Worm (Caenorhabditis elegans) whole organism, mixed stage, embryonic: ENCODE results near the gene C17H11.6.
A peak's percentile ranks its signal among the peaks of the same experiment; 100 is the strongest.

Experiments used
- M03D4.4 ChIP-seq: sonication (generic microtip); optimal IDR thresholded peaks from 2 replicates; lab custom pipeline; 2017; ENCODE audit warnings: mild to moderate bottlenecking, missing genetic modification characterization, missing compliant biosample characterization
- bed-3 ChIP-seq: fragments of 200-800 bp; sonication (Bioruptor generic); optimal IDR thresholded peaks from 3 replicates; lab custom pipeline; 2018; ENCODE audit warnings: mild to moderate bottlenecking, missing genetic modification characterization, moderate library complexity, missing compliant biosample characterization
- blmp-1 ChIP-seq: fragments of 150-350 bp; optimal IDR thresholded peaks from 2 replicates; lab custom pipeline; 2014; ENCODE audit warnings: missing biosample characterization, missing genetic modification characterization
- ceh-39 ChIP-seq: fragments of 150-350 bp; optimal IDR thresholded peaks from 2 replicates; lab custom pipeline; 2014; ENCODE audit warnings: missing biosample characterization, missing genetic modification characterization
- ceh-43 ChIP-seq: fragments of 200-800 bp; sonication (Bioruptor generic); optimal IDR thresholded peaks from 2 replicates; lab custom pipeline; 2018; ENCODE audit warnings: mild to moderate bottlenecking, missing genetic modification characterization, moderate library complexity, missing compliant biosample characterization
- ceh-83 ChIP-seq: fragments of 200-800 bp; sonication (Bioruptor generic); optimal IDR thresholded peaks from 2 replicates; lab custom pipeline; 2018; ENCODE audit warnings: mild to moderate bottlenecking, missing genetic modification characterization, missing compliant biosample characterization
- ces-1 ChIP-seq: fragments of 150-350 bp; optimal IDR thresholded peaks from 2 replicates; lab custom pipeline; 2014; ENCODE audit warnings: missing biosample characterization, missing genetic modification reagents, missing genetic modification characterization
- cnd-1 ChIP-seq: fragments of 200-800 bp; sonication (Bioruptor generic); optimal IDR thresholded peaks from 2 replicates; lab custom pipeline; 2018; ENCODE audit warnings: mild to moderate bottlenecking, missing genetic modification characterization, missing compliant biosample characterization
- drap-1 ChIP-seq: fragments of 200-800 bp; sonication (Bioruptor generic); optimal IDR thresholded peaks from 3 replicates; lab custom pipeline; 2018; ENCODE audit warnings: mild to moderate bottlenecking, missing genetic modification characterization, missing compliant biosample characterization
- elt-1 ChIP-seq: sonication (generic microtip); optimal IDR thresholded peaks from 2 replicates; lab custom pipeline; 2017; ENCODE audit warnings: missing genetic modification characterization, mild to moderate bottlenecking, missing compliant biosample characterization, antibody characterized with exemption, moderate library complexity, borderline replicate concordance; ENCODE audit not compliant: insufficient read depth
- elt-3 ChIP-seq: fragments of 150-350 bp; optimal IDR thresholded peaks from 2 replicates; lab custom pipeline; 2014; ENCODE audit warnings: missing biosample characterization, missing genetic modification characterization
- flh-1 ChIP-seq: fragments of 200-800 bp; sonication (Bioruptor generic); optimal IDR thresholded peaks from 2 replicates; lab custom pipeline; 2018; ENCODE audit warnings: mild to moderate bottlenecking, missing genetic modification characterization, moderate library complexity, missing compliant biosample characterization
- ham-2 ChIP-seq: fragments of 200-800 bp; sonication (Bioruptor generic); optimal IDR thresholded peaks from 2 replicates; lab custom pipeline; 2018; ENCODE audit warnings: mild to moderate bottlenecking, missing genetic modification characterization, missing compliant biosample characterization
- hlh-1 ChIP-seq: fragments of 150-350 bp; optimal IDR thresholded peaks from 2 replicates; lab custom pipeline; 2014; ENCODE audit warnings: missing biosample characterization, missing genetic modification reagents, missing genetic modification characterization
- lin-13 ChIP-seq: fragments of 150-350 bp; optimal IDR thresholded peaks from 2 replicates; lab custom pipeline; 2014; ENCODE audit warnings: missing biosample characterization, missing genetic modification characterization
- lin-32 ChIP-seq: fragments of 200-800 bp; sonication (Bioruptor generic); optimal IDR thresholded peaks from 2 replicates; lab custom pipeline; 2018; ENCODE audit warnings: mild to moderate bottlenecking, missing genetic modification characterization, missing compliant biosample characterization
- lsy-2 ChIP-seq: fragments of 150-350 bp; optimal IDR thresholded peaks from 2 replicates; lab custom pipeline; 2014; ENCODE audit warnings: missing biosample characterization, missing genetic modification characterization
- mep-1 ChIP-seq: fragments of 150-350 bp; optimal IDR thresholded peaks from 2 replicates; lab custom pipeline; 2017; ENCODE audit warnings: missing biosample characterization, missing genetic modification reagents, missing genetic modification characterization, inconsistent platforms
- mls-2 ChIP-seq: sonication (generic microtip); optimal IDR thresholded peaks from 2 replicates; lab custom pipeline; 2016; ENCODE audit warnings: mild to moderate bottlenecking, missing genetic modification characterization, moderate library complexity, missing compliant biosample characterization
- nhr-12 ChIP-seq: fragments of 150-350 bp; optimal IDR thresholded peaks from 2 replicates; lab custom pipeline; 2014; ENCODE audit warnings: missing biosample characterization, missing genetic modification characterization
- nhr-2 ChIP-seq: fragments of 150-350 bp; optimal IDR thresholded peaks from 2 replicates; lab custom pipeline; 2014; ENCODE audit warnings: missing biosample characterization, missing genetic modification characterization
- nhr-76 ChIP-seq: sonication (generic microtip); optimal IDR thresholded peaks from 2 replicates; lab custom pipeline; 2017; ENCODE audit warnings: missing biosample characterization, missing genetic modification characterization
- pha-4 ChIP-seq: fragments of 150-350 bp; optimal IDR thresholded peaks from 2 replicates; lab custom pipeline; 2018; ENCODE audit warnings: missing biosample characterization, missing genetic modification reagents, missing genetic modification characterization
- sem-2 ChIP-seq: fragments of 200-800 bp; sonication (Bioruptor generic); optimal IDR thresholded peaks from 2 replicates; lab custom pipeline; 2018; ENCODE audit warnings: mild to moderate bottlenecking, missing genetic modification characterization, missing compliant biosample characterization
- sptf-1 ChIP-seq: sonication (generic microtip); optimal IDR thresholded peaks from 2 replicates; lab custom pipeline; 2017; ENCODE audit warnings: mild to moderate bottlenecking, missing genetic modification characterization, moderate library complexity, missing compliant biosample characterization
- tbx-8 ChIP-seq: fragments of 200-800 bp; sonication (Bioruptor generic); optimal IDR thresholded peaks from 2 replicates; lab custom pipeline; 2018; ENCODE audit warnings: mild to moderate bottlenecking, missing genetic modification characterization, moderate library complexity, missing compliant biosample characterization
- unc-120 ChIP-seq: sonication (generic microtip); optimal IDR thresholded peaks from 2 replicates; lab custom pipeline; 2017; ENCODE audit warnings: missing genetic modification characterization, missing compliant biosample characterization; ENCODE audit not compliant: poor library complexity, severe bottlenecking
- unc-39 ChIP-seq: fragments of 150-350 bp; optimal IDR thresholded peaks from 2 replicates; lab custom pipeline; 2014; ENCODE audit warnings: missing biosample characterization, missing genetic modification characterization
- unc-62 ChIP-seq: fragments of 150-350 bp; optimal IDR thresholded peaks from 2 replicates; lab custom pipeline; 2014; ENCODE audit warnings: missing biosample characterization, missing genetic modification reagents, missing genetic modification characterization
- zip-8 ChIP-seq: fragments of 150-350 bp; optimal IDR thresholded peaks from 2 replicates; lab custom pipeline; 2014; ENCODE audit warnings: missing biosample characterization, missing genetic modification characterization
- ztf-11 ChIP-seq: fragments of 150-350 bp; optimal IDR thresholded peaks from 2 replicates; lab custom pipeline; 2014; ENCODE audit warnings: missing biosample characterization, missing genetic modification characterization

The C17H11.6 gene

DNA sequence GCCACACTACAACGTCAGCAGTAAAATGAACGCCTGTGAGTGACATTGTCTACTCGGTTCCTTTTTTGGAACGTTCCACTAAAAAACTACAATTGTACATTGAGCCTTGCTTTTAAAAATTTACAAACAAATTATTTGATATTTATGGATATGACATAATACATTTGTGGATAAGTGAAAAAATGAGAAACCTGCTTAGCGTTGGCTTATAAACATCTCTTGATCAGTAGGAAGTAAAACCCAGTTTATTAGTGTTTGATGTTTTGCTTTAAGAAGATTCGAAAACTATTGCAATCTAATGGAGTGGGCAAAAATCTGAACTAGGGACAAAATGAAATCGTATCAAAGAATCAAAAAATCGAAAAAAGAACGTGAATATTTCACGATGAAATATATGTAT, 13.4 kb upstream of the C17H11.6 start:
- no peak for TF ChIP-seq hlh-1 (tag; lab: Kevin White, UChicago)
- no peak for TF ChIP-seq lin-32
- TF ChIP-seq, all 35 proteins: peak for 0

DNA sequence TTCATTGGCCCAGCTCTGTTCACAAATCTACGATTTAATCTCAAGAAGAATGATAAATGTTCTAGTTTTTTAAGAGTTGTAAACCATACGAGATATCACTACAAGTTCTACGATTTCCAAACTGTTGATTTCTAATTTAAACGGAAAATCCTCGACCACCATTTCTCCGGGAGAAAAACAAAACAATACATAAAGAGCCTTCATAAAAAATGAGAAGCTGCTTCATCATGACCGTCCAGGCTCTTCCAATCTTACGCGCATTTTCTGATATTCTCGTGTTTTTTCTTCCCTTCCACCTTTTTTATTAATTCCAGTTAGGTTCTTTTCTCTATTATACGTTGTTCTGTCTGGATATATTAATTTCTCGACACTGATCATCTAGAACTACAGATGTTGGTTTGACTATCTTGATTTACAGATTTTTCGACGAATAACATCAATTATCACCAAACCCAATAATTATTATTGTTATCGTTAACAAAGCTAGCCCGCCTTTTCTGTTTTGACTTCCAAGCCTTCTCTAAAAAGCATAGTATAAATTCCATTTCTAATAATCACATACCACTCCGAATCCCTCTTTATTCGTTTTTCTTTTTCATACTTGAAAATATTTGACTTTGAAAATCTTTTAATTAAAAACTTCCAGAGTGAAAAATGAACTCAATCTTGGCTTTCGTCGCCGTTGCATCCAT, 11.0 kb upstream of the C17H11.6 start, which contains the start of gene C47D2.1:
TSS of gene C47D2.1 (plus strand) at position 642 of the 692 bp plus-strand sequence.
- no peak for TF ChIP-seq mls-2
- TF ChIP-seq zip-8 (tag; lab: Kevin White, UChicago) = no peak
- no peak for TF ChIP-seq pha-4 (tag; lab: Kevin White, UChicago)
- no peak for TF ChIP-seq drap-1 (GFP tag; lab: Kevin White, UChicago)
- TF ChIP-seq unc-62 (GFP tag; lab: Kevin White, UChicago) = no peak
- no peak for TF ChIP-seq ceh-39 (tag; lab: Kevin White, UChicago)
- TF ChIP-seq lin-13 (tag; lab: Kevin White, UChicago) = no peak
- TF ChIP-seq lsy-2 (tag; lab: Kevin White, UChicago) = no peak
- no peak for TF ChIP-seq unc-120 (tag; lab: Kevin White, UChicago)
- no peak for TF ChIP-seq cnd-1 (tag; lab: Kevin White, UChicago)
- no peak for TF ChIP-seq M03D4.4 (tag; lab: Kevin White, UChicago)
- no peak for TF ChIP-seq unc-39 (tag; lab: Kevin White, UChicago)
- no peak for TF ChIP-seq nhr-2
- TF ChIP-seq nhr-76 (tag; lab: Kevin White, UChicago) = no peak
- TF ChIP-seq bed-3 (GFP tag; lab: Kevin White, UChicago) = no peak
- TF ChIP-seq ham-2 (GFP tag; lab: Kevin White, UChicago) = no peak
- TF ChIP-seq lin-32 = no peak
- TF ChIP-seq elt-1 (tag; lab: Kevin White, UChicago) = no peak
- no peak for TF ChIP-seq ceh-43 (GFP tag; lab: Kevin White, UChicago)

DNA sequence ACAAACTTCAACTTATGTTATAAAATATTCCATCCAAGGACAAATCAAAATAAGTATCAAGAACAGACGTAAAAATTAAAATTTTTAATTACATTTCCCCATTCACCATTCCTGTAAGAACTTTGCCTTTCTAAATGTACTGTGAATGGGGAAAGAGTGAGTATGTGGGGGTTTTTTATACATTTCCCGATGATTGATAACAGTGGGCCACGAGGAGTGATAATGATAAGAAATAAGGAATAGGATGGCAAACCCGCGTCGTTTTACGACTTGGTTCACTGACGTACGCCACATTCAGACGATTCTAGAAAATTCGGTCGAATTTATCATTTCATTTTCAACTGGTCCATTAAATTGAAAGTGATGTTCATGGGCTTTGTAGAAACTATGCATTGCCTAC, 7.4 kb upstream of the C17H11.6 start, which contains the start of gene cdd-1:
TSS of gene cdd-1 (minus strand) at position 151 of the 400 bp plus-strand sequence.
- TF ChIP-seq M03D4.4 (tag; lab: Kevin White, UChicago) (no peak), cnd-1 (tag; lab: Kevin White, UChicago) (no peak), blmp-1 (tag; lab: Kevin White, UChicago) (no peak), nhr-76 (tag; lab: Kevin White, UChicago) (no peak)

DNA sequence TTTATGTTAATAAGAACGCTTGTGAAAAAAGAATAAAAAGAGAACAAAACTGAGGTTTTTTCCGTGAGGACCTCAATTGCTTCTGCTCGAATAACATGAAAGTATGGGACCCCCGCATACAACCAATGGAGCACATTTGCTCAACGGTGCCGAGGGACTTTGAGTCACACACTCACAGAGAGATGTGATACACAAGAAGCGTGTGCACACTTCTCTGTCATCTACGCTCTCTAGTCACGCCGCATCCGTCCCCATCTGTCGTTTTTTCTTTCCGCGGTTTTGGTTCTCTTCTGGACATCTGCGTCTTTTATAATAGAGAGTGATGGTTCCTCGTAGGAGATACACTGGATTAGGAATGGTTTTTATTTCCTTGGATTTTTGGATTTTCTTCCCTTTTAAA, 2.3 kb upstream of the C17H11.6 start:
- TF ChIP-seq elt-3 (tag; lab: Kevin White, UChicago) (no peak), nhr-76 (tag; lab: Kevin White, UChicago) (no peak), lin-32 (peak; percentile 28), ztf-11 (no peak), ceh-83 (GFP tag; lab: Kevin White, UChicago) (no peak), ceh-39 (tag; lab: Kevin White, UChicago) (no peak), unc-39 (tag; lab: Kevin White, UChicago) (no peak), lin-13 (tag; lab: Kevin White, UChicago) (peak; percentile 7), hlh-1 (tag; lab: Kevin White, UChicago) (peak; percentile 5), cnd-1 (tag; lab: Kevin White, UChicago) (peak; percentile 75), sptf-1 (tag; lab: Kevin White, UChicago) (peak; percentile 22), tbx-8 (GFP tag; lab: Kevin White, UChicago) (no peak), ceh-43 (GFP tag; lab: Kevin White, UChicago) (no peak), bed-3 (GFP tag; lab: Kevin White, UChicago) (no peak), flh-1 (GFP tag; lab: Kevin White, UChicago) (no peak), ces-1 (GFP tag; lab: Kevin White, UChicago) (peak; percentile 26), pha-4 (tag; lab: Kevin White, UChicago) (no peak), unc-62 (GFP tag; lab: Kevin White, UChicago) (peak; percentile 41), nhr-12 (tag; lab: Kevin White, UChicago) (no peak), sem-2 (GFP tag; lab: Kevin White, UChicago) (no peak), unc-120 (tag; lab: Kevin White, UChicago) (peak; percentile 35), mep-1 (tag; lab: Kevin White, UChicago) (peak; percentile 62), lsy-2 (tag; lab: Kevin White, UChicago) (peak; percentile 3), M03D4.4 (tag; lab: Kevin White, UChicago) (no peak)
- TF ChIP-seq, all 35 proteins: peak for 10
